Fruit fly (Drosophila melanogaster) S2 (cell line): ENCODE data around the gene Ubr1.

Experiments used
- CG8478 ChIP-seq: fragments of >200 bp; optimal IDR thresholded peaks from 2 replicates; lab custom pipeline; 2018
- CTCF ChIP-seq, 2 experiments: fragments of >200 bp; optimal IDR thresholded peaks; 2 replicates each; lab custom pipeline; 2018

Ubr1 gene

dm6 chrX:16931994-16932819, 36.3 kb downstream of the Ubr1 start:
- no peak for TF ChIP-seq CTCF (optimal IDR thresholded peaks at IDR 0.05; lab: Kevin White, UChicago)

- TF ChIP-seq CTCF (optimal IDR thresholded peaks at IDR 0.05; lab: Kevin White, UChicago) = no peak
- TF ChIP-seq CG8478 (lab: Kevin White, UChicago) = no peak
Measured at dm6 chrX:16930465-16931286, 37.8 kb downstream of the Ubr1 start.

- TF ChIP-seq CG8478 (lab: Kevin White, UChicago) (no peak), CTCF (optimal IDR thresholded peaks at IDR 0.05; lab: Kevin White, UChicago) (no peak)
Measured at dm6 chrX:16926726-16927125, 41.8 kb downstream of the Ubr1 start.

DNA sequence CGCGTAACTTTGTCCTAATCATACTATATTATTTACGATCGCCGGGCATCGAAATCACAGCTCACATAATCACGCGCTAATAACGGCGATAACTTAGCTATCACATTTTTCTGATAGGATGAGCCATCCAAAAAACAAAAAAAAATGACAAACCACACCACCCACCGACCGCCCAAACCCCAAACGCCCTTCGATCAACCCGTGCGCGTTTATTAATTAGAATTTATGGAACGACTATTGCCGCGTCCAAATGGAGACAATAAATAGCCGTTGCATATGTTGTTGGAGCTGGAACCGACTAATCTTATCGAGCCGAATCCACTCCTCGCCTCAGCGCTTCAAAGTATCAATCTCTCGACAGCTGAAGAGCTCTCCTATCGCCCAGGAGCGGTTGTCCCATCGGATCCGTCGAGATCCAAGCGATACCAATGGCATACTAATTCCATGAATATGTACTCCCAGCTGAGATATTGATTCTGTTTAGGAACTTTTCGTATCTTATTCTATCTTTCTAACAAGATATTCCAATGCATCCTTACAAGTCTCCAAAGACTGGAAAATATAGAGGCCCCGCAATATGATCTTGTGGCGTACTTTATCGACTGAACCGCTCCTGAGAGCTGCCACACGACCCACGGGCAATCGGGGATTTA, 44.3 kb downstream of the Ubr1 start:
- TF ChIP-seq CTCF (optimal IDR thresholded peaks at IDR 0.05; lab: Kevin White, UChicago) = no peak
- no peak for TF ChIP-seq CG8478 (lab: Kevin White, UChicago)

- no peak for TF ChIP-seq CG8478 (lab: Kevin White, UChicago)
- TF ChIP-seq CTCF (optimal IDR thresholded peaks at IDR 0.05; lab: Kevin White, UChicago) = no peak
Measured at dm6 chrX:16923503-16923902, 45.0 kb downstream of the Ubr1 start.

- TF ChIP-seq CTCF (optimal IDR thresholded peaks at IDR 0.05; lab: Kevin White, UChicago) (no peak), CG8478 (lab: Kevin White, UChicago) (no peak)
Measured at dm6 chrX:16922626-16923025, 45.9 kb downstream of the Ubr1 start.

DNA sequence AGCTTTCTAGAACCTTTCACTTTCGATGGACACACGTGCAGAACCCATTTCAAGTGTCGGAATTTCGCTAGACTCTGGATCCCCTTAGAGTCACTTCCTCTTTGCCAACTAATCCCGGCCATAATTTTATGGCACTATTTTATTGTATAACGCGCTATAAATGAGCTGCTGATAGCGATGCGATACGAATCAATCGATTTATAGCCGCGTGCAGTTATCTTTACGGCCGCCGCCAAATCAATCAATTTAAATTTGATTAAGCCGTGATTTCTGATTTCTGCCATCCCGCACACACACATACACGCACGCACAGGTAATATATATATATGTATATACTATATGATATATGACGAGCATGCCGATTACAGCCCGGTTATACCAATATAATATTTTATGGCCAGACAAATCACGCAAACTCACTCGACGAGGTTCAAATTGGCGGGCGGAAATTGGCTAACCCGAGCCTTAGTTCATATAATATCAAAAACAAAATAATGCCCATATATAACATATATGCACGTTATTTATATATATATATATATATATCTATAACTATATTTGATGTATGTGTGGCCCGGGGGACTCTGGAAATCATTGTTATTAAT, 47.7 kb downstream of the Ubr1 start:
- no peak for TF ChIP-seq CTCF (optimal IDR thresholded peaks at IDR 0.05; lab: Kevin White, UChicago)
- TF ChIP-seq CG8478 (lab: Kevin White, UChicago) = no peak

- no peak for TF ChIP-seq CG8478 (lab: Kevin White, UChicago)
- TF ChIP-seq CTCF (optimal IDR thresholded peaks at IDR 0.05; lab: Kevin White, UChicago) = no peak
Measured at dm6 chrX:16918767-16919336, 49.6 kb downstream of the Ubr1 start.

DNA sequence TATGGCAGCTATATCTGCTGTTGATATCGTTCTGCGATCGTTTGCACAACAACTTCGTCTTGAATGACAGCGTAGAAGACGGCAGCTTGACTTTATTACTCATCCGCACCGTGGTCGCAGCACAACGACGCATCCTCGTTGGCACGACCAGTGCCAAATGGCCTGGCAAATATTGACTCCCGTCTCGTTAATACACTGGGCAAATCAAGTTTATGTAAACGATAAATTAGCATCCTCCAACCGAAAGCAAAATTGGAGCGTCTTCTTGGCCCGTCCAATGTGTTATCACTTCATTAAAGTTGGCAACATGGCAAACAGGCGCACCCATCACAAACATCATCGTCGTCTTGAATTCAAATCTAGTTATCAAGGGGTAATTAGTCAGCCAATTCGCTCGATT, 51.0 kb downstream of the Ubr1 start:
- TF ChIP-seq CG8478 (lab: Kevin White, UChicago) (no peak), CTCF (optimal IDR thresholded peaks at IDR 0.05; lab: Kevin White, UChicago) (no peak)

DNA sequence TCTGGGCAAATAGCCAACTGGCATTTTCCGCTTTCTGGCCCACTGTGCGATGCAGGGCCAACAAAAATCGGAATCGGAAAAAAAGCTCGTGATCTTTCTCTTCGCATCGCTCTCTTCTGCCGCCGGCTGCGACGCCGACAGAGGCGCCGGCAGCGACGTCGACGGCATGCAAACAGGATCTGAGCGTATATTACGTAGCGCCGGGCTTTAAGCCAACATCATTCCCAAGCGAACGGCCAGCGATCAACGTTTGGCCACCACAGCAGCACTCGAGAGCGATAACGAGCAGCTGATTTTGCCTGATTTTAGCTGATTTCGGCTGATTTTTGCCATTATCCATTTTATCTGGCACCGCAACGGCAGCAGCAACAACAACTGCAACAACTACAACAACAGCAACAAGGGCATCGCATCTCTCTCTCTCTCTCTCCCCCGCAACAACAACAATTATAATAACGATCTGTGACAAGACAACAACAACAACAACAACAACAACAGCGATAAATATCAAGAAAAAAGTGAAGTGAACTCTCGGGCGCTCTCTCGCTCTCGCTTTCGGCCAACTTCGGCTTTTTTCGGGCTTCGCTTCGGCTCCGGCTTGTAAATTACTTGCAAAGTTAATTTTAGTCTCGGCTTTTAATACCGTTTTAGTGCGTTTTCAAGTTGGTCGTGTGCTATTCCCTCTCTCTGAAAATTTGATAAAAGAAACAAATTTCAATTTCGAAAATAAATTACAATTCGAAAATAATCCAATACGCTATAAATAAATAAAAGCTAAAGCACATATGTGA, 55.3 kb downstream of the Ubr1 start, which contains the start of gene CG4928:
CG4928 (plus strand) TSS at position 216 of the 791 bp plus-strand sequence.
- TF ChIP-seq CTCF (optimal IDR thresholded peaks at IDR 0.05; lab: Kevin White, UChicago) = no peak

- TF ChIP-seq CG8478 (lab: Kevin White, UChicago) = no peak
- no peak for TF ChIP-seq CTCF (optimal IDR thresholded peaks at IDR 0.05; lab: Kevin White, UChicago)
Measured at dm6 chrX:16911962-16912361, 56.5 kb downstream of the Ubr1 start.

DNA sequence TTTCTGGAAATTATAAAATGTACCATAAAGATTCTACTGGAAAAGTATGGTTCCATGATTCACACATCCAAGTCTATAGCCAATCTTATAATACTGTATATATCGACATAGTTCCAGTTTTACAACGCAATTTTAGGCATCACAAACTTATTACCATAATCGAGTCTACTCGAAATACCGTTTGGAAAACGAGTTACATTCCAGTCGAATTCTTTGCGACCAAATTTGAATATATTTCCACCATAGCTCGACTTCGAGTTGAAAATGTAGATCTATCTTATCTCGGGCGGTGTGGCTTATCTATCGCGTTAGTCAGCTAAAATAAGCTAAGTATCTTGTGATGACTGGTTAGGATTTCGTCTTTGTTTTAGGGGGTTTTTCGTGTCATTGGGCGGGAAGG, 58.6 kb downstream of the Ubr1 start:
- TF ChIP-seq CG8478 (lab: Kevin White, UChicago) (no peak), CTCF (optimal IDR thresholded peaks at IDR 0.05; lab: Kevin White, UChicago) (no peak)

DNA sequence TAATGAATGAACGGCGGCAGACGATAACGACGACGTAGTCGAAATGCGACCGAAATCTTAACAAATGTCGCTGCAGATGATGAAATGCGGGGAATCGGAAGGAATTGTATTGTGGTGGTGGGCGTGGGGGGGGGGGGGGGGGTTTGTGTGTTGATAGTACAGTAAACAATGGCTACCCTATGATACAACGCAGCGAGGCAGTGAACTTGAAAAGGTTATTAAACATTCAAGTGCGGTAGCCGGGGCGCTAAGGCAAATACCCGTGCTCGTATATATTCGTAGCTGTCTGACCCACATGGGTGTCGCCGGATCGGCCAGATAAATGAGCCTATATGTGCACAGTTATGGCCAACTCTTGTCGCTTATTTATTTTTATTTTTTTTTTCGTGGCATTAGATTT, 59.2 kb downstream of the Ubr1 start:
- TF ChIP-seq CG8478 (lab: Kevin White, UChicago) (no peak), CTCF (optimal IDR thresholded peaks at IDR 0.05; lab: Kevin White, UChicago) (no peak)
